Worm (Caenorhabditis elegans) whole organism, mixed stage, embryonic: ENCODE results near the gene C04E7.1.

Experiments used
- M03D4.4 ChIP-seq: sonication (generic microtip); optimal IDR thresholded peaks from 2 replicates; lab custom pipeline; 2017; ENCODE audit warnings: mild to moderate bottlenecking, missing genetic modification characterization, missing compliant biosample characterization
- blmp-1 ChIP-seq: fragments of 150-350 bp; optimal IDR thresholded peaks from 2 replicates; lab custom pipeline; 2014; ENCODE audit warnings: missing biosample characterization, missing genetic modification characterization
- ceh-43 ChIP-seq: fragments of 200-800 bp; sonication (Bioruptor generic); optimal IDR thresholded peaks from 2 replicates; lab custom pipeline; 2018; ENCODE audit warnings: mild to moderate bottlenecking, missing genetic modification characterization, moderate library complexity, missing compliant biosample characterization
- elt-3 ChIP-seq: fragments of 150-350 bp; optimal IDR thresholded peaks from 2 replicates; lab custom pipeline; 2014; ENCODE audit warnings: missing biosample characterization, missing genetic modification characterization
- mep-1 ChIP-seq: fragments of 150-350 bp; optimal IDR thresholded peaks from 2 replicates; lab custom pipeline; 2017; ENCODE audit warnings: missing biosample characterization, missing genetic modification reagents, missing genetic modification characterization, inconsistent platforms
- nhr-237 ChIP-seq: fragments of 150-350 bp; optimal IDR thresholded peaks from 2 replicates; lab custom pipeline; 2014; ENCODE audit warnings: missing biosample characterization, missing genetic modification characterization
- snpc-4 ChIP-seq: fragments of 150-350 bp; optimal IDR thresholded peaks from 2 replicates; lab custom pipeline; 2014; ENCODE audit warnings: missing biosample characterization, missing genetic modification characterization
- tbx-8 ChIP-seq: fragments of 200-800 bp; sonication (Bioruptor generic); optimal IDR thresholded peaks from 2 replicates; lab custom pipeline; 2018; ENCODE audit warnings: mild to moderate bottlenecking, missing genetic modification characterization, moderate library complexity, missing compliant biosample characterization
- unc-39 ChIP-seq: fragments of 150-350 bp; optimal IDR thresholded peaks from 2 replicates; lab custom pipeline; 2014; ENCODE audit warnings: missing biosample characterization, missing genetic modification characterization
- unc-62 ChIP-seq: fragments of 150-350 bp; optimal IDR thresholded peaks from 2 replicates; lab custom pipeline; 2014; ENCODE audit warnings: missing biosample characterization, missing genetic modification reagents, missing genetic modification characterization
- ztf-11 ChIP-seq: fragments of 150-350 bp; optimal IDR thresholded peaks from 2 replicates; lab custom pipeline; 2014; ENCODE audit warnings: missing biosample characterization, missing genetic modification characterization

ce11 chrX:381029-381428 is 23.1 kb downstream of the C04E7.1 start:
- TF ChIP-seq ztf-11 (tag; lab: Kevin White, UChicago) = no peak
- TF ChIP-seq mep-1 (tag; lab: Kevin White, UChicago) = no peak
- no peak for TF ChIP-seq snpc-4 (tag; lab: Kevin White, UChicago)
- TF ChIP-seq elt-3 (tag; lab: Kevin White, UChicago) = no peak
- no peak for TF ChIP-seq unc-39 (tag; lab: Kevin White, UChicago)
- no peak for TF ChIP-seq blmp-1 (tag; lab: Kevin White, UChicago)
- TF ChIP-seq ceh-43 (GFP tag; lab: Kevin White, UChicago) = no peak
- TF ChIP-seq M03D4.4 (tag; lab: Kevin White, UChicago) = no peak
- TF ChIP-seq nhr-237 (tag; lab: Kevin White, UChicago) = no peak
- no peak for TF ChIP-seq tbx-8 (GFP tag; lab: Kevin White, UChicago)
- TF ChIP-seq unc-62 = no peak
